Fruit fly (Drosophila melanogaster) whole organism, embryonic: Measurements from ENCODE around the gene RpS12.

Experiments
- Adf1 ChIP-seq: fragments of 200-800 bp; sonication (Bioruptor generic); IDR thresholded peaks from 2 replicates; pipeline ENCODE4 v1.3.6; 2022; ENCODE audit warnings: missing biosample characterization, missing genetic modification characterization
- Awh ChIP-seq: fragments of 200-800 bp; sonication (Bioruptor generic); IDR thresholded peaks from 2 replicates; pipeline ENCODE4, ENCODE4 v1.3.6; 2022; ENCODE audit warnings: missing biosample characterization, missing genetic modification characterization
- B-H2 ChIP-seq: fragments of 200-800 bp; sonication (Bioruptor generic); optimal IDR thresholded peaks from 2 replicates; lab custom pipeline; 2018; ENCODE audit warnings: missing biosample characterization, mild to moderate bottlenecking, missing genetic modification characterization
- Bgb ChIP-seq: fragments of 200-800 bp; sonication (Bioruptor generic); IDR thresholded peaks from 2 replicates; pipeline ENCODE4 v1.3.6; 2022; ENCODE audit warnings: missing biosample characterization, missing genetic modification characterization; ENCODE audit not compliant: partially characterized antibody
- CG10979 ChIP-seq: fragments of 200-800 bp; sonication (Bioruptor generic); optimal IDR thresholded peaks from 2 replicates; lab custom pipeline; 2018; ENCODE audit warnings: missing biosample characterization, mild to moderate bottlenecking, missing genetic modification characterization, moderate library complexity
- CG12104 ChIP-seq: fragments of 200-800 bp; sonication (Bioruptor generic); optimal IDR thresholded peaks from 3 replicates; lab custom pipeline; 2016; ENCODE audit warnings: missing biosample characterization, missing genetic modification characterization
- CG12391 ChIP-seq: fragments of 200-800 bp; sonication (Bioruptor generic); optimal IDR thresholded peaks from 3 replicates; lab custom pipeline; 2018; ENCODE audit warnings: missing biosample characterization, mild to moderate bottlenecking, missing genetic modification characterization, moderate library complexity
- CG14667 ChIP-seq: fragments of 200-800 bp; sonication (Bioruptor generic); IDR thresholded peaks from 2 replicates; pipeline ENCODE4 v1.3.6; 2022; ENCODE audit warnings: missing biosample characterization, missing genetic modification characterization
- CG14710 ChIP-seq: fragments of 200-800 bp; sonication (Bioruptor generic); optimal IDR thresholded peaks from 3 replicates; lab custom pipeline; 2019; ENCODE audit warnings: missing biosample characterization, mild to moderate bottlenecking, missing genetic modification characterization, moderate library complexity
- CG15269 ChIP-seq: fragments of 200-800 bp; sonication (Bioruptor generic); optimal IDR thresholded peaks from 2 replicates; lab custom pipeline; 2018; ENCODE audit warnings: missing biosample characterization, mild to moderate bottlenecking, missing genetic modification characterization, moderate library complexity
- CG15479 ChIP-seq: fragments of 200-800 bp; sonication (Bioruptor generic); optimal IDR thresholded peaks from 3 replicates; lab custom pipeline; 2019; ENCODE audit warnings: missing biosample characterization, mild to moderate bottlenecking, missing genetic modification characterization, moderate library complexity
- CG15696 ChIP-seq: fragments of 200-800 bp; sonication (Bioruptor generic); optimal IDR thresholded peaks from 2 replicates; lab custom pipeline; 2019; ENCODE audit warnings: missing biosample characterization, mild to moderate bottlenecking, missing genetic modification characterization, moderate library complexity
- CG30431 ChIP-seq: fragments of 200-800 bp; sonication (Bioruptor generic); optimal IDR thresholded peaks from 2 replicates; lab custom pipeline; 2017; ENCODE audit warnings: missing biosample characterization, missing genetic modification characterization
- CG31441 ChIP-seq: fragments of 200-800 bp; sonication (Bioruptor generic); IDR thresholded peaks from 2 replicates; pipeline ENCODE4 v1.3.6; 2022; ENCODE audit warnings: missing biosample characterization, missing genetic modification characterization
- CG34376 ChIP-seq: fragments of 200-800 bp; sonication (Bioruptor generic); optimal IDR thresholded peaks from 2 replicates; lab custom pipeline; 2018; ENCODE audit warnings: missing biosample characterization, mild to moderate bottlenecking, missing genetic modification characterization
- CG4820 ChIP-seq: fragments of 200-800 bp; sonication (Bioruptor generic); optimal IDR thresholded peaks from 3 replicates; lab custom pipeline; 2016; ENCODE audit warnings: missing biosample characterization, missing genetic modification characterization
- CG7745 ChIP-seq: fragments of 200-800 bp; sonication (Bioruptor generic); optimal IDR thresholded peaks from 2 replicates; lab custom pipeline; 2018; ENCODE audit warnings: missing biosample characterization, mild to moderate bottlenecking, missing genetic modification characterization, moderate library complexity
- CG8924 ChIP-seq: fragments of 200-800 bp; optimal IDR thresholded peaks from 3 replicates; lab custom pipeline; 2019; ENCODE audit warnings: missing biosample characterization, mild to moderate bottlenecking, missing genetic modification characterization, moderate library complexity
- CG9727 ChIP-seq: fragments of 200-800 bp; sonication (Bioruptor generic); optimal IDR thresholded peaks from 3 replicates; lab custom pipeline; 2017; ENCODE audit warnings: missing biosample characterization, mild to moderate bottlenecking, missing genetic modification characterization
- D ChIP-seq, 2 experiments: fragments of 200-800 bp in 1 of 2; fragments of >200 bp in 1 of 2; sonication (Bioruptor generic) in 1 of 2; optimal IDR thresholded peaks; 2 replicates in 1 of 2; 3 replicates in 1 of 2; lab custom pipeline; 2017; ENCODE audit warnings: mild to moderate bottlenecking in 1 of 2, missing biosample characterization in 1 of 2, missing genetic modification characterization in 1 of 2, missing genetic modification reagents in 1 of 2
- Dek ChIP-seq: fragments of 200-800 bp; sonication (Bioruptor generic); optimal IDR thresholded peaks from 3 replicates; lab custom pipeline; 2019; ENCODE audit warnings: missing biosample characterization, mild to moderate bottlenecking, missing genetic modification characterization, moderate library complexity
- Elba2 ChIP-seq: fragments of 200-800 bp; sonication (Bioruptor generic); optimal IDR thresholded peaks from 3 replicates; lab custom pipeline; 2016; ENCODE audit warnings: missing biosample characterization, missing genetic modification characterization
- Fer3 ChIP-seq: fragments of 200-800 bp; sonication (Bioruptor generic); optimal IDR thresholded peaks from 2 replicates; lab custom pipeline; 2018; ENCODE audit warnings: missing biosample characterization, mild to moderate bottlenecking, missing genetic modification characterization, moderate library complexity
- Neu2 ChIP-seq: fragments of 200-800 bp; sonication (Bioruptor generic); optimal IDR thresholded peaks from 3 replicates; lab custom pipeline; 2016; ENCODE audit warnings: missing biosample characterization, missing genetic modification characterization, borderline replicate concordance
- Optix ChIP-seq: fragments of 200-800 bp; sonication (Bioruptor generic); IDR thresholded peaks from 3 replicates; pipeline ENCODE4 v1.3.6; 2022; ENCODE audit warnings: missing biosample characterization, missing genetic modification characterization
- PHDP ChIP-seq: fragments of 200-800 bp; sonication (Bioruptor generic); optimal IDR thresholded peaks from 3 replicates; lab custom pipeline; 2018; ENCODE audit warnings: missing biosample characterization, mild to moderate bottlenecking, missing genetic modification characterization, moderate library complexity
- Stat92E ChIP-seq, 3 experiments: fragments of >200 bp in 2 of 3; fragments of 200-800 bp in 1 of 3; sonication (Bioruptor generic) in 1 of 3; optimal IDR thresholded peaks; 2 replicates each; lab custom pipeline; 2017 to 2019; ENCODE audit warnings: missing biosample characterization in 3 of 3, missing genetic modification characterization in 3 of 3, mild to moderate bottlenecking in 1 of 3, moderate library complexity in 1 of 3
- bigmax ChIP-seq: fragments of 200-800 bp; sonication (Bioruptor generic); optimal IDR thresholded peaks from 2 replicates; lab custom pipeline; 2018; ENCODE audit warnings: missing biosample characterization, mild to moderate bottlenecking, missing genetic modification characterization
- chm ChIP-seq: fragments of 200-800 bp; sonication (Bioruptor generic); IDR thresholded peaks from 2 replicates; pipeline ENCODE4 v1.3.6; 2022; ENCODE audit warnings: missing biosample characterization, missing genetic modification characterization
- danr ChIP-seq: fragments of 200-800 bp; sonication (Bioruptor generic); IDR thresholded peaks from 2 replicates; pipeline ENCODE4 v1.3.6; 2022; ENCODE audit warnings: missing biosample characterization, missing genetic modification characterization
- dimm ChIP-seq: fragments of 200-800 bp; sonication (Bioruptor generic); IDR thresholded peaks from 2 replicates; pipeline ENCODE4 v1.3.6; 2022; ENCODE audit warnings: missing biosample characterization, missing genetic modification characterization
- dmrt11E ChIP-seq: fragments of 200-800 bp; sonication (Bioruptor generic); optimal IDR thresholded peaks from 3 replicates; lab custom pipeline; 2018; ENCODE audit warnings: missing biosample characterization, mild to moderate bottlenecking, missing genetic modification characterization, moderate library complexity
- ems ChIP-seq: fragments of 200-800 bp; sonication (Bioruptor generic); optimal IDR thresholded peaks from 3 replicates; lab custom pipeline; 2016; ENCODE audit warnings: missing biosample characterization, missing genetic modification characterization
- fd102C ChIP-seq: fragments of 200-800 bp; sonication (Bioruptor generic); optimal IDR thresholded peaks from 2 replicates; lab custom pipeline; 2018; ENCODE audit warnings: missing biosample characterization, mild to moderate bottlenecking, missing genetic modification characterization, moderate library complexity
- gem ChIP-seq: fragments of 200-800 bp; sonication (Bioruptor generic); optimal IDR thresholded peaks from 2 replicates; lab custom pipeline; 2019; ENCODE audit warnings: missing biosample characterization, mild to moderate bottlenecking, missing genetic modification characterization, moderate library complexity
- grn ChIP-seq: fragments of 200-800 bp; sonication (Bioruptor generic); optimal IDR thresholded peaks from 3 replicates; lab custom pipeline; 2017; ENCODE audit warnings: missing biosample characterization, missing genetic modification characterization
- gsb ChIP-seq: fragments of 200-800 bp; sonication (Bioruptor generic); IDR thresholded peaks from 2 replicates; pipeline ENCODE4 v1.3.6; 2022; ENCODE audit warnings: missing biosample characterization, missing genetic modification characterization
- klu ChIP-seq: fragments of 200-800 bp; sonication (Bioruptor generic); IDR thresholded peaks from 2 replicates; pipeline ENCODE4 v1.3.6; 2022; ENCODE audit warnings: missing biosample characterization, missing genetic modification characterization
- lola ChIP-seq, 3 experiments: fragments of >200 bp in 2 of 3; fragments of 200-800 bp in 1 of 3; sonication (Bioruptor generic) in 1 of 3; optimal IDR thresholded peaks; 2 replicates each; lab custom pipeline; 2017 to 2019; ENCODE audit warnings: missing biosample characterization in 3 of 3, missing genetic modification characterization in 3 of 3, mild to moderate bottlenecking in 1 of 3, moderate library complexity in 1 of 3
- phol ChIP-seq: fragments of 200-800 bp; sonication (Bioruptor generic); optimal IDR thresholded peaks from 3 replicates; lab custom pipeline; 2018; ENCODE audit warnings: missing biosample characterization, mild to moderate bottlenecking, missing genetic modification characterization, moderate library complexity
- prd ChIP-seq, 3 experiments: fragments of >200 bp in 2 of 3; fragments of 200-800 bp in 1 of 3; sonication (Bioruptor generic) in 1 of 3; optimal IDR thresholded peaks in 2 of 3; IDR thresholded peaks in 1 of 3; 2 replicates in 2 of 3; 3 replicates in 1 of 3; pipeline versions ENCODE4 v1.3.6 to Lab custom; 2017 to 2022; ENCODE audit warnings: missing biosample characterization in 1 of 3, missing genetic modification characterization in 1 of 3
- pros ChIP-seq: fragments of 200-800 bp; sonication (Bioruptor generic); optimal IDR thresholded peaks from 3 replicates; lab custom pipeline; 2019; ENCODE audit warnings: missing biosample characterization, mild to moderate bottlenecking, missing genetic modification characterization, moderate library complexity
- run ChIP-seq: fragments of 200-800 bp; sonication (Bioruptor generic); optimal IDR thresholded peaks from 3 replicates; lab custom pipeline; 2018; ENCODE audit warnings: missing biosample characterization, mild to moderate bottlenecking, missing genetic modification characterization
- sens ChIP-seq: fragments of 200-800 bp; sonication (Bioruptor generic); peaks from one replicate; lab custom pipeline; 2016; ENCODE audit warnings: missing biosample characterization, missing genetic modification characterization
- sens-2 ChIP-seq: fragments of 200-800 bp; sonication (Bioruptor generic); IDR thresholded peaks from 2 replicates; pipeline ENCODE4 v1.3.6; 2022; ENCODE audit warnings: missing biosample characterization, missing genetic modification characterization
- tll ChIP-seq, 2 experiments: fragments of 200-800 bp in 1 of 2; fragments of >200 bp in 1 of 2; sonication (Bioruptor generic) in 1 of 2; optimal IDR thresholded peaks; 2 replicates each; lab custom pipeline; 2017 to 2019; ENCODE audit warnings: missing biosample characterization in 2 of 2, missing genetic modification characterization in 2 of 2, mild to moderate bottlenecking in 1 of 2, moderate library complexity in 1 of 2
- toy ChIP-seq: fragments of 200-800 bp; sonication (Bioruptor generic); IDR thresholded peaks from 2 replicates; pipeline ENCODE4 v1.3.6; 2022; ENCODE audit warnings: missing biosample characterization, missing genetic modification characterization
- unpg ChIP-seq: fragments of 200-800 bp; sonication (Bioruptor generic); optimal IDR thresholded peaks from 3 replicates; lab custom pipeline; 2018; ENCODE audit warnings: missing biosample characterization, mild to moderate bottlenecking, missing genetic modification characterization, moderate library complexity
- zf30C ChIP-seq: fragments of 200-800 bp; sonication (Bioruptor generic); optimal IDR thresholded peaks from 3 replicates; lab custom pipeline; 2018; ENCODE audit warnings: missing biosample characterization, mild to moderate bottlenecking, missing genetic modification characterization

RpS12 gene

DNA sequence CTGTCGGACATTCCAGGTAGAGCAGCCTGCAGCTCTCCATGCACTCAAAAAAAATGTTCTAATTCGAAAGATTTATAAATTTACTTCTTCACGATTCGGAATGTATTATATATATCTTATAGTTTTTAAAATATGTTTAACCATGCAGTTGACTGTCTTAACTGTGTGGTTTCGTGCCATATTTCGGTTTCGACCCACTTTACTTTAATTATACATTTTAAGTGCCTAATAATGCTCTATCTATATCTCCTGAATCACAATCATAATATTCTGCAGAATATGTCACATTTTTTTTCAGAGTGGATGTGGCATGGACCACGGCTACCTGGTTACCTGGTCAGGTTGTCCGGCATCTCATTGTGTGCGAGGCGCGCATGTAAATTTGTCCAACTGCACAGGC lies 26.5 kb downstream of the RpS12 start (continued):
- TF ChIP-seq Neu2 (no peak), tll (GFP tag; optimal IDR thresholded peaks at IDR 0.05; lab: Kevin White, UChicago) (peak in 1 of 2 experiments; percentile 65), bigmax (GFP tag; lab: Kevin White, UChicago) (no peak), Adf1 (no peak), sens-2 (GFP tag; lab: Robert Waterston, UW) (no peak), D (optimal IDR thresholded peaks at IDR 0.05; lab: Kevin White, UChicago) (no peak), D (GFP tag; optimal IDR thresholded peaks at IDR 0.05; lab: Kevin White, UChicago) (peak; percentile 4), CG7745 (no peak), CG15696 (tag; lab: Kevin White, UChicago) (peak; percentile 84), sens (GFP tag; lab: Kevin White, UChicago) (peak; percentile 64), CG34376 (GFP tag; lab: Kevin White, UChicago) (no peak), Awh (GFP tag; lab: Robert Waterston, UW) (0 out of 2 replicates have a peak, but pooled peaks have one; percentile 9), dmrt11E (tag; lab: Kevin White, UChicago) (peak; percentile 67), zf30C (peak; percentile 84), toy (GFP tag; lab: Robert Waterston, UW) (no peak), gem (peak; percentile 36), unpg (GFP tag; lab: Kevin White, UChicago) (no peak), pros (no peak), CG14710 (peak; percentile 56), CG14667 (no peak), B-H2 (GFP tag; lab: Kevin White, UChicago) (no peak), klu (no peak), danr (no peak), CG15479 (GFP tag; lab: Kevin White, UChicago) (peak; percentile 89), CG12391 (tag; lab: Kevin White, UChicago) (peak; percentile 14), CG12104 (GFP tag; lab: Kevin White, UChicago) (no peak), CG4820 (no peak), Stat92E (GFP tag; optimal IDR thresholded peaks at IDR 0.05; lab: Kevin White, UChicago) (no peak), lola (GFP tag; optimal IDR thresholded peaks at IDR 0.05; lab: Kevin White, UChicago) (peak in 1 of 3 experiments; percentile 54), ems (no peak), grn (GFP tag; lab: Kevin White, UChicago) (no peak), PHDP (tag; lab: Kevin White, UChicago) (no peak), CG9727 (GFP tag; lab: Kevin White, UChicago) (peak; percentile 70), gsb (GFP tag; lab: Robert Waterston, UW) (no peak), dimm (GFP tag; lab: Robert Waterston, UW) (no peak), prd (optimal IDR thresholded peaks at IDR 0.05; lab: Kevin White, UChicago) (no peak), prd (GFP tag; IDR thresholded peaks at IDR 0.05; lab: Robert Waterston, UW) (peak; percentile 4; the same call in 1 of the 3 replicates), Optix (GFP tag; lab: Robert Waterston, UW) (no peak), Bgb (GFP tag; lab: Robert Waterston, UW) (no peak), run (no peak), CG15269 (no peak), fd102C (GFP tag; lab: Kevin White, UChicago) (peak; percentile 61), Dek (tag; lab: Kevin White, UChicago) (no peak), Fer3 (no peak), phol (tag; lab: Kevin White, UChicago) (peak; percentile 15), CG10979 (tag; lab: Kevin White, UChicago) (peak; percentile 52), Elba2 (GFP tag; lab: Kevin White, UChicago) (peak; percentile 30), CG8924 (tag; lab: Kevin White, UChicago) (peak; percentile 25), CG30431 (GFP tag; lab: Kevin White, UChicago) (no peak), CG31441 (GFP tag; lab: Robert Waterston, UW) (peak; percentile 42), chm (GFP tag; lab: Robert Waterston, UW) (peak; percentile 14; the same call in 1 of the 2 replicates)
